Worm (Caenorhabditis elegans) whole organism, young adult: ENCODE data around the gene Y41C4A.8.

Experiments used
- F37B4.10 ChIP-seq: fragments of 200-800 bp; sonication (Bioruptor generic); IDR thresholded peaks from 2 replicates; pipeline ENCODE4 v1.3.6; 2022; ENCODE audit warnings: missing genetic modification characterization, missing compliant biosample characterization
- F49E8.2 ChIP-seq: sonication (generic microtip); optimal IDR thresholded peaks from 3 replicates; lab custom pipeline; 2017; ENCODE audit warnings: missing genetic modification characterization, mild to moderate bottlenecking, missing compliant biosample characterization, antibody characterized with exemption, moderate library complexity; ENCODE audit not compliant: insufficient read depth
- F57A8.1 ChIP-seq: fragments of 200-800 bp; sonication (Bioruptor generic); optimal IDR thresholded peaks from 2 replicates; lab custom pipeline; 2018; ENCODE audit warnings: mild to moderate bottlenecking, missing genetic modification characterization, moderate library complexity, missing compliant biosample characterization
- Y56A3A.18 ChIP-seq: fragments of 200-800 bp; sonication (Bioruptor generic); IDR thresholded peaks from 2 replicates; pipeline ENCODE4 v1.3.6; 2022; ENCODE audit warnings: missing genetic modification reagents, missing genetic modification characterization, missing compliant biosample characterization
- ceh-58 ChIP-seq: fragments of 200-800 bp; sonication (Bioruptor generic); IDR thresholded peaks from 2 replicates; pipeline ENCODE4 v1.3.6; 2022; ENCODE audit warnings: missing genetic modification characterization, missing compliant biosample characterization
- egl-44 ChIP-seq: fragments of 200-800 bp; sonication (Bioruptor generic); IDR thresholded peaks from 2 replicates; pipeline ENCODE4 v1.3.6; 2022; ENCODE audit warnings: missing genetic modification reagents, missing genetic modification characterization, missing compliant biosample characterization
- hsf-1 ChIP-seq: fragments of 200-800 bp; sonication (Bioruptor generic); IDR thresholded peaks from 2 replicates; pipeline ENCODE4 v1.3.6; 2022; ENCODE audit warnings: missing genetic modification reagents, missing genetic modification characterization, missing compliant biosample characterization
- mcd-1 ChIP-seq: fragments of 200-800 bp; sonication (Bioruptor generic); IDR thresholded peaks from 2 replicates; pipeline ENCODE4 v1.3.6; 2022; ENCODE audit warnings: missing genetic modification reagents, missing genetic modification characterization, missing compliant biosample characterization
- mxl-1 ChIP-seq: sonication (generic microtip); optimal IDR thresholded peaks from 2 replicates; lab custom pipeline; 2016; ENCODE audit warnings: missing genetic modification characterization, missing compliant biosample characterization
- snpc-1.3 ChIP-seq: sonication (generic microtip); optimal IDR thresholded peaks from 2 replicates; lab custom pipeline; 2017; ENCODE audit warnings: missing genetic modification characterization, mild to moderate bottlenecking, missing compliant biosample characterization, antibody characterized with exemption, moderate library complexity, missing genotype, missing genetic modification reagents; ENCODE audit not compliant: insufficient read depth

DNA sequence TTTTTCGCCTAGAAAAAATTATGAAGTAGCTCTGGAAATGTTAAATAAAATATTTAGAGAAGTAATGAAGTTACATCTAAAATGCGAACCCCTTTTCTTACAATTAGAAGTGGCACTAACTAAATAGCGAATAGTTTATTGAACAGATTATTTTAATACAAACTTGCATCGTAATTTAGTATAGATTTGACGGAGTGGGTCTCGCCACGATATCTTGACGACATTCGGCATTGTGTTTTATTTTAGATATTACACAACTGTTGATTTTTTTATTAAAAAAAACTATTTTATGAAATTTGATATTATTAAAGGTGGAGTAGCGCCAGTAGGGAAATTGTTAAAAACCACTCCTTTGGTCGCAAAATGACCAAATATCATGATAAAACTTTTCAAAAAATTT is 18.7 kb downstream of the Y41C4A.8 start:
- no peak for TF ChIP-seq ceh-58 (GFP tag; lab: Robert Waterston, UW)
- no peak for TF ChIP-seq mcd-1 (GFP tag; lab: Robert Waterston, UW)
- no peak for TF ChIP-seq F37B4.10 (GFP tag; lab: Robert Waterston, UW)
- no peak for TF ChIP-seq F57A8.1
- no peak for TF ChIP-seq mxl-1 (tag; lab: Kevin White, UChicago)
- TF ChIP-seq F49E8.2: no peak
- no peak for TF ChIP-seq hsf-1 (GFP tag; lab: Robert Waterston, UW)
- TF ChIP-seq Y56A3A.18 (GFP tag; lab: Robert Waterston, UW): no peak
- no peak for TF ChIP-seq egl-44 (GFP tag; lab: Robert Waterston, UW)
- no peak for TF ChIP-seq snpc-1.3 (tag; lab: Kevin White, UChicago)
